Worm (Caenorhabditis elegans) whole organism, young adult: Measurements from ENCODE around the gene ung-1.
A peak's percentile ranks its signal among the peaks of the same experiment; 100 is the strongest.

Experiments
- C17E4.6 ChIP-seq: fragments of 200-800 bp; sonication (Bioruptor generic); IDR thresholded peaks from 2 replicates; pipeline ENCODE4 v1.3.6; 2022; ENCODE audit warnings: missing genetic modification reagents, missing genetic modification characterization, missing compliant biosample characterization
- F10E7.11 ChIP-seq: sonication (generic microtip); optimal IDR thresholded peaks from 2 replicates; lab custom pipeline; 2017; ENCODE audit warnings: mild to moderate bottlenecking, missing genetic modification characterization, moderate library complexity, missing compliant biosample characterization
- F37B4.10 ChIP-seq: fragments of 200-800 bp; sonication (Bioruptor generic); IDR thresholded peaks from 2 replicates; pipeline ENCODE4 v1.3.6; 2022; ENCODE audit warnings: missing genetic modification characterization, missing compliant biosample characterization
- F49E8.2 ChIP-seq: sonication (generic microtip); optimal IDR thresholded peaks from 3 replicates; lab custom pipeline; 2017; ENCODE audit warnings: missing genetic modification characterization, mild to moderate bottlenecking, missing compliant biosample characterization, antibody characterized with exemption, moderate library complexity; ENCODE audit not compliant: insufficient read depth
- F55B11.4 ChIP-seq: sonication (generic microtip); optimal IDR thresholded peaks from 2 replicates; lab custom pipeline; 2016; ENCODE audit warnings: missing compliant biosample characterization, missing genetic modification characterization, borderline replicate concordance; ENCODE audit not compliant: insufficient read depth
- T26A5.8 ChIP-seq: sonication (generic microtip); optimal IDR thresholded peaks from 2 replicates; lab custom pipeline; 2016; ENCODE audit warnings: missing genetic modification characterization, missing compliant biosample characterization
- Y95B8A.8 ChIP-seq: fragments of 200-800 bp; sonication (Bioruptor generic); IDR thresholded peaks from 2 replicates; pipeline ENCODE4 v1.3.6; 2022; ENCODE audit warnings: missing genetic modification reagents, missing genetic modification characterization, missing compliant biosample characterization
- ZK185.1 ChIP-seq: sonication (generic microtip); optimal IDR thresholded peaks from 2 replicates; lab custom pipeline; 2016; ENCODE audit warnings: mild to moderate bottlenecking, missing genetic modification characterization, missing compliant biosample characterization; ENCODE audit not compliant: poor library complexity, severe bottlenecking
- aptf-3 ChIP-seq: fragments of 200-800 bp; sonication (Bioruptor generic); IDR thresholded peaks from 2 replicates; pipeline ENCODE4 v1.3.6; 2022; ENCODE audit warnings: missing genetic modification characterization, missing compliant biosample characterization
- attf-5 ChIP-seq: fragments of 200-800 bp; sonication (Bioruptor generic); optimal IDR thresholded peaks from 2 replicates; lab custom pipeline; 2018; ENCODE audit warnings: mild to moderate bottlenecking, missing genetic modification characterization, missing compliant biosample characterization
- ccch-3 ChIP-seq: fragments of 200-800 bp; sonication (Bioruptor generic); optimal IDR thresholded peaks from 2 replicates; lab custom pipeline; 2018; ENCODE audit warnings: mild to moderate bottlenecking, missing genetic modification characterization, missing compliant biosample characterization
- ceh-40 ChIP-seq: fragments of 200-800 bp; sonication (Bioruptor generic); IDR thresholded peaks from 2 replicates; pipeline ENCODE4 v1.3.6; 2022; ENCODE audit warnings: missing genetic modification characterization, missing compliant biosample characterization
- ceh-79 ChIP-seq: sonication (generic microtip); optimal IDR thresholded peaks from 2 replicates; lab custom pipeline; 2017; ENCODE audit warnings: mild to moderate bottlenecking, missing genetic modification characterization, missing compliant biosample characterization
- dpff-1 ChIP-seq: sonication (generic microtip); optimal IDR thresholded peaks from 2 replicates; lab custom pipeline; 2017; ENCODE audit warnings: mild to moderate bottlenecking, missing genetic modification characterization, missing compliant biosample characterization
- efl-1 ChIP-seq: fragments of 150-350 bp; optimal IDR thresholded peaks from 2 replicates; lab custom pipeline; 2014; ENCODE audit warnings: missing biosample characterization, missing genetic modification reagents, missing genetic modification characterization
- egl-44 ChIP-seq: fragments of 200-800 bp; sonication (Bioruptor generic); IDR thresholded peaks from 2 replicates; pipeline ENCODE4 v1.3.6; 2022; ENCODE audit warnings: missing genetic modification reagents, missing genetic modification characterization, missing compliant biosample characterization
- egrh-3 ChIP-seq: fragments of 200-800 bp; sonication (Bioruptor generic); IDR thresholded peaks from 2 replicates; pipeline ENCODE4 v1.3.6; 2022; ENCODE audit warnings: missing genetic modification reagents, missing genetic modification characterization, missing compliant biosample characterization
- him-1 ChIP-seq: sonication (generic microtip); optimal IDR thresholded peaks from 2 replicates; lab custom pipeline; 2016; ENCODE audit warnings: missing genotype, missing genetic modification reagents, missing genetic modification characterization, missing compliant biosample characterization
- hmg-1.2 ChIP-seq: fragments of 200-800 bp; sonication (Bioruptor generic); IDR thresholded peaks from 2 replicates; pipeline ENCODE4 v1.3.6; 2022; ENCODE audit warnings: missing genetic modification reagents, missing genetic modification characterization, missing compliant biosample characterization
- hmg-20 ChIP-seq: fragments of 200-800 bp; sonication (Bioruptor generic); IDR thresholded peaks from 2 replicates; pipeline ENCODE4 v1.3.6; 2022; ENCODE audit warnings: missing genetic modification reagents, missing genetic modification characterization, missing compliant biosample characterization
- lin-35 ChIP-seq, 3 experiments: fragments of 150-350 bp in 2 of 3; sonication (generic microtip) in 1 of 3; optimal IDR thresholded peaks; 2 replicates each; lab custom pipeline; 2014 to 2018; ENCODE audit warnings: missing biosample characterization in 3 of 3, missing genetic modification characterization in 3 of 3, missing genetic modification reagents in 3 of 3
- lsl-1 ChIP-seq: fragments of 200-800 bp; sonication (Bioruptor generic); optimal IDR thresholded peaks from 2 replicates; lab custom pipeline; 2018; ENCODE audit warnings: mild to moderate bottlenecking, missing genetic modification characterization, moderate library complexity, missing compliant biosample characterization
- mcd-1 ChIP-seq: fragments of 200-800 bp; sonication (Bioruptor generic); IDR thresholded peaks from 2 replicates; pipeline ENCODE4 v1.3.6; 2022; ENCODE audit warnings: missing genetic modification reagents, missing genetic modification characterization, missing compliant biosample characterization
- nfyb-1 ChIP-seq: fragments of 200-800 bp; sonication (Bioruptor generic); IDR thresholded peaks from 2 replicates; pipeline ENCODE4 v1.3.6; 2022; ENCODE audit warnings: missing genetic modification reagents, missing genetic modification characterization, missing compliant biosample characterization
- nhr-80 ChIP-seq: sonication (generic microtip); optimal IDR thresholded peaks from 2 replicates; lab custom pipeline; 2016; ENCODE audit warnings: missing genetic modification characterization, missing compliant biosample characterization
- sdz-38 ChIP-seq: sonication (generic microtip); optimal IDR thresholded peaks from 2 replicates; lab custom pipeline; 2016; ENCODE audit warnings: missing genotype, missing genetic modification characterization, missing compliant biosample characterization
- snpc-1.1 ChIP-seq: sonication (generic microtip); optimal IDR thresholded peaks from 2 replicates; lab custom pipeline; 2017; ENCODE audit warnings: missing genetic modification characterization, mild to moderate bottlenecking, missing compliant biosample characterization, antibody characterized with exemption, moderate library complexity, missing genotype, missing genetic modification reagents; ENCODE audit not compliant: insufficient read depth
- snpc-1.3 ChIP-seq: sonication (generic microtip); optimal IDR thresholded peaks from 2 replicates; lab custom pipeline; 2017; ENCODE audit warnings: missing genetic modification characterization, mild to moderate bottlenecking, missing compliant biosample characterization, antibody characterized with exemption, moderate library complexity, missing genotype, missing genetic modification reagents; ENCODE audit not compliant: insufficient read depth
- zfh-2 ChIP-seq: fragments of 200-800 bp; sonication (Bioruptor generic); conservative IDR thresholded peaks from 2 replicates; pipeline ENCODE4 v1.3.6; 2022; ENCODE audit warnings: missing genetic modification reagents, missing genetic modification characterization, missing compliant biosample characterization
- ztf-22 ChIP-seq: fragments of 200-800 bp; sonication (Bioruptor generic); optimal IDR thresholded peaks from 2 replicates; lab custom pipeline; 2018; ENCODE audit warnings: mild to moderate bottlenecking, missing genetic modification characterization, moderate library complexity, missing compliant biosample characterization
- ztf-26 ChIP-seq: sonication (generic microtip); optimal IDR thresholded peaks from 2 replicates; lab custom pipeline; 2017; ENCODE audit warnings: missing genetic modification characterization, missing compliant biosample characterization
- ztf-3 ChIP-seq: fragments of 200-800 bp; sonication (Bioruptor generic); optimal IDR thresholded peaks from 2 replicates; lab custom pipeline; 2018; ENCODE audit warnings: mild to moderate bottlenecking, missing genetic modification characterization, missing compliant biosample characterization
- ztf-6 ChIP-seq: fragments of 200-800 bp; sonication (Bioruptor generic); IDR thresholded peaks from 2 replicates; pipeline ENCODE4 v1.3.6; 2022; ENCODE audit warnings: missing genetic modification reagents, missing genetic modification characterization, missing compliant biosample characterization

ung-1 gene

ce11 chrIII:11999543-11999942 is 25.6 kb upstream of the ung-1 start:
- TF ChIP-seq lsl-1 (no peak), ZK185.1 (tag; lab: Kevin White, UChicago) (no peak), F49E8.2 (tag; lab: Kevin White, UChicago) (no peak), F10E7.11 (tag; lab: Kevin White, UChicago) (no peak), snpc-1.1 (tag; lab: Kevin White, UChicago) (no peak), ceh-79 (tag; lab: Kevin White, UChicago) (no peak), C17E4.6 (no peak), him-1 (tag; lab: Kevin White, UChicago) (peak; percentile 64)
- TF ChIP-seq, all 124 proteins: peak for 1

ce11 chrIII:11995783-11996182 is 21.9 kb upstream of the ung-1 start:
- TF ChIP-seq F37B4.10 (GFP tag; lab: Robert Waterston, UW) (0 out of 2 replicates have a peak, but pooled peaks have one; percentile 24), ccch-3 (no peak), nfyb-1 (GFP tag; lab: Robert Waterston, UW) (peak; percentile 61; the same call in 1 of the 2 replicates), lin-35 (GFP tag; optimal IDR thresholded peaks at IDR 0.05; lab: Kevin White, UChicago) (no peak), F55B11.4 (tag; lab: Kevin White, UChicago) (no peak), ztf-3 (GFP tag; lab: Kevin White, UChicago) (no peak), lsl-1 (no peak)

- TF ChIP-seq egrh-3 (GFP tag; lab: Robert Waterston, UW), result peak; percentile 13; the same call in 1 of the 2 replicates
- no peak for TF ChIP-seq ceh-40 (GFP tag; lab: Robert Waterston, UW)
- peak; percentile 81 for TF ChIP-seq zfh-2 (GFP tag; lab: Robert Waterston, UW)
- TF ChIP-seq egl-44 (GFP tag; lab: Robert Waterston, UW), result no peak
Measured at ce11 chrIII:11991654-11992292, 17.9 kb upstream of the ung-1 start.

ce11 chrIII:11989823-11990222 is 15.9 kb upstream of the ung-1 start, which contains the start of gene wah-1:
wah-1 (plus strand) TSS chrIII:11990167.
- TF ChIP-seq aptf-3 (GFP tag; lab: Robert Waterston, UW) (no peak), nhr-80 (tag; lab: Kevin White, UChicago) (peak; percentile 16), hmg-1.2 (peak; percentile 77), mcd-1 (GFP tag; lab: Robert Waterston, UW) (0 out of 2 replicates have a peak, but pooled peaks have one; percentile 28), lin-35 (GFP tag; optimal IDR thresholded peaks at IDR 0.05; lab: Kevin White, UChicago) (no peak), attf-5 (GFP tag; lab: Kevin White, UChicago) (peak; percentile 71), nfyb-1 (GFP tag; lab: Robert Waterston, UW) (no peak)

ce11 chrIII:11985066-11985465 is 11.2 kb upstream of the ung-1 start:
- TF ChIP-seq T26A5.8 (tag; lab: Kevin White, UChicago) (no peak), Y95B8A.8 (GFP tag; lab: Robert Waterston, UW) (no peak), ZK185.1 (tag; lab: Kevin White, UChicago) (no peak), lin-35 (GFP tag; optimal IDR thresholded peaks at IDR 0.05; lab: Kevin White, UChicago) (no peak), dpff-1 (tag; lab: Kevin White, UChicago) (no peak), sdz-38 (tag; lab: Kevin White, UChicago) (no peak), ztf-22 (GFP tag; lab: Kevin White, UChicago) (no peak), snpc-1.3 (tag; lab: Kevin White, UChicago) (no peak), hmg-1.2 (no peak), efl-1 (GFP tag; lab: Kevin White, UChicago) (no peak), hmg-20 (GFP tag; lab: Robert Waterston, UW) (no peak), ztf-6 (GFP tag; lab: Robert Waterston, UW) (no peak), ztf-26 (tag; lab: Kevin White, UChicago) (no peak)
